Worm (Caenorhabditis elegans) whole organism, L2 larva: ENCODE data around the gene sdhb-1.

Experiments used
- F13H6.1 ChIP-seq: sonication (generic microtip); optimal IDR thresholded peaks from 2 replicates; lab custom pipeline; 2016; ENCODE audit warnings: missing genetic modification characterization, missing compliant biosample characterization
- R02D3.7 ChIP-seq: fragments of 150-350 bp; optimal IDR thresholded peaks from 2 replicates; lab custom pipeline; 2014; ENCODE audit warnings: missing biosample characterization, missing genetic modification characterization
- Y55F3AM.14 ChIP-seq: fragments of 200-800 bp; sonication (Bioruptor generic); optimal IDR thresholded peaks from 2 replicates; lab custom pipeline; 2018; ENCODE audit warnings: mild to moderate bottlenecking, missing genetic modification characterization, missing compliant biosample characterization
- alr-1 ChIP-seq: fragments of 150-350 bp; optimal IDR thresholded peaks from 2 replicates; lab custom pipeline; 2014; ENCODE audit warnings: missing biosample characterization, missing genetic modification characterization
- aly-2 ChIP-seq: fragments of 150-350 bp; optimal IDR thresholded peaks from 2 replicates; lab custom pipeline; 2014; ENCODE audit warnings: missing biosample characterization, missing genetic modification characterization
- ama-1 ChIP-seq: fragments of 150-350 bp; optimal IDR thresholded peaks from 2 replicates; lab custom pipeline; 2018; ENCODE audit warnings: inconsistent platforms
- blmp-1 ChIP-seq: sonication (generic microtip); optimal IDR thresholded peaks from 2 replicates; lab custom pipeline; 2017; ENCODE audit warnings: missing genetic modification characterization, mild to moderate bottlenecking, missing compliant biosample characterization, antibody characterized with exemption, moderate library complexity; ENCODE audit not compliant: insufficient read depth
- ceh-16 ChIP-seq: fragments of 150-350 bp; optimal IDR thresholded peaks from 2 replicates; lab custom pipeline; 2014; ENCODE audit warnings: missing biosample characterization, missing genetic modification characterization
- crh-2 ChIP-seq: sonication (generic microtip); optimal IDR thresholded peaks from 2 replicates; lab custom pipeline; 2017; ENCODE audit warnings: missing biosample characterization, missing genetic modification characterization
- dmd-4 ChIP-seq: sonication (generic microtip); optimal IDR thresholded peaks from 2 replicates; lab custom pipeline; 2017; ENCODE audit warnings: missing biosample characterization, missing genetic modification characterization
- egl-27 ChIP-seq: sonication (generic microtip); optimal IDR thresholded peaks from 3 replicates; lab custom pipeline; 2017; ENCODE audit warnings: missing biosample characterization, missing genetic modification reagents, missing genetic modification characterization
- elt-1 ChIP-seq: fragments of 150-350 bp; optimal IDR thresholded peaks from 2 replicates; lab custom pipeline; 2014; ENCODE audit warnings: missing biosample characterization, missing genetic modification characterization
- elt-3 ChIP-seq: sonication (generic microtip); optimal IDR thresholded peaks from 2 replicates; lab custom pipeline; 2017; ENCODE audit warnings: missing biosample characterization, missing genetic modification characterization
- fos-1 ChIP-seq: fragments of 150-350 bp; optimal IDR thresholded peaks from 2 replicates; lab custom pipeline; 2014; ENCODE audit warnings: missing biosample characterization, missing genetic modification characterization
- gmeb-1 ChIP-seq: fragments of 150-350 bp; optimal IDR thresholded peaks from 2 replicates; lab custom pipeline; 2014; ENCODE audit warnings: missing biosample characterization, missing genetic modification characterization
- lin-11 ChIP-seq: fragments of 150-350 bp; sonication (generic microtip); optimal IDR thresholded peaks from 2 replicates; lab custom pipeline; 2014; ENCODE audit warnings: missing biosample characterization, missing genetic modification characterization, inconsistent platforms, mixed read lengths
- lin-13 ChIP-seq: fragments of 150-350 bp; optimal IDR thresholded peaks from 2 replicates; lab custom pipeline; 2014; ENCODE audit warnings: missing biosample characterization, missing genetic modification reagents, missing genetic modification characterization
- lsy-2 ChIP-seq, 2 experiments: fragments of 150-350 bp in 1 of 2; sonication (generic microtip) in 1 of 2; optimal IDR thresholded peaks; 2 replicates each; lab custom pipeline; 2014 to 2017; ENCODE audit warnings: missing biosample characterization in 2 of 2, missing genetic modification characterization in 2 of 2
- mab-5 ChIP-seq: fragments of 150-350 bp; optimal IDR thresholded peaks from 2 replicates; lab custom pipeline; 2014; ENCODE audit warnings: missing biosample characterization, missing genetic modification characterization
- mbf-1 ChIP-seq: sonication (generic microtip); optimal IDR thresholded peaks from 2 replicates; lab custom pipeline; 2017; ENCODE audit warnings: missing biosample characterization, missing genetic modification characterization
- mdl-1 ChIP-seq, 2 experiments: fragments of 150-350 bp in 1 of 2; sonication (generic microtip) in 1 of 2; optimal IDR thresholded peaks; 2 replicates each; lab custom pipeline; 2017; ENCODE audit warnings: missing biosample characterization in 2 of 2, missing genetic modification characterization in 2 of 2
- nhr-10 ChIP-seq: sonication (generic microtip); optimal IDR thresholded peaks from 2 replicates; lab custom pipeline; 2017; ENCODE audit warnings: missing biosample characterization, missing genetic modification characterization
- nhr-11 ChIP-seq: fragments of 150-350 bp; optimal IDR thresholded peaks from 2 replicates; lab custom pipeline; 2014; ENCODE audit warnings: missing biosample characterization, missing genetic modification characterization
- nhr-12 ChIP-seq: fragments of 150-350 bp; optimal IDR thresholded peaks from 2 replicates; lab custom pipeline; 2014; ENCODE audit warnings: missing biosample characterization, missing genetic modification characterization
- nhr-129 ChIP-seq: fragments of 150-350 bp; optimal IDR thresholded peaks from 2 replicates; lab custom pipeline; 2014; ENCODE audit warnings: missing biosample characterization, missing genetic modification characterization
- nhr-21 ChIP-seq: fragments of 150-350 bp; optimal IDR thresholded peaks from 2 replicates; lab custom pipeline; 2014; ENCODE audit warnings: missing biosample characterization, missing genetic modification characterization
- nhr-23 ChIP-seq: fragments of 150-350 bp; optimal IDR thresholded peaks from 2 replicates; lab custom pipeline; 2014; ENCODE audit warnings: missing biosample characterization, missing genetic modification reagents, missing genetic modification characterization
- nhr-237 ChIP-seq: fragments of 150-350 bp; optimal IDR thresholded peaks from 2 replicates; lab custom pipeline; 2014; ENCODE audit warnings: missing biosample characterization, missing genetic modification characterization
- nhr-25 ChIP-seq: fragments of 150-350 bp; sonication (generic microtip); optimal IDR thresholded peaks from 3 replicates; lab custom pipeline; 2014; ENCODE audit warnings: missing biosample characterization, missing genetic modification characterization
- nhr-77 ChIP-seq: fragments of 150-350 bp; optimal IDR thresholded peaks from 2 replicates; lab custom pipeline; 2014; ENCODE audit warnings: missing biosample characterization, missing genetic modification characterization
- peb-1 ChIP-seq: fragments of 150-350 bp; optimal IDR thresholded peaks from 2 replicates; lab custom pipeline; 2014; ENCODE audit warnings: missing biosample characterization, missing genetic modification characterization
- sem-4 ChIP-seq: fragments of 150-350 bp; optimal IDR thresholded peaks from 2 replicates; lab custom pipeline; 2014; ENCODE audit warnings: missing biosample characterization, missing genetic modification reagents, missing genetic modification characterization
- skn-1 ChIP-seq: sonication (generic microtip); optimal IDR thresholded peaks from 2 replicates; lab custom pipeline; 2017; ENCODE audit warnings: missing biosample characterization, missing genetic modification characterization
- sma-3 ChIP-seq: sonication (generic microtip); optimal IDR thresholded peaks from 2 replicates; lab custom pipeline; 2016; ENCODE audit warnings: missing genetic modification reagents, missing genetic modification characterization, missing compliant biosample characterization
- sma-9 ChIP-seq, 2 experiments: fragments of 150-350 bp in 1 of 2; sonication (generic microtip) in 1 of 2; optimal IDR thresholded peaks; 2 replicates each; lab custom pipeline; 2014 to 2016; ENCODE audit warnings: missing genetic modification characterization in 2 of 2, mild to moderate bottlenecking in 1 of 2, missing biosample characterization in 1 of 2, missing compliant biosample characterization in 1 of 2, missing genetic modification reagents in 1 of 2, moderate library complexity in 1 of 2
- unc-39 ChIP-seq: fragments of 150-350 bp; optimal IDR thresholded peaks from 2 replicates; lab custom pipeline; 2014; ENCODE audit warnings: missing biosample characterization, missing genetic modification characterization
- unc-55 ChIP-seq: fragments of 150-350 bp; sonication (generic microtip); optimal IDR thresholded peaks from 3 replicates; lab custom pipeline; 2014; ENCODE audit warnings: missing biosample characterization, missing genetic modification reagents, missing genetic modification characterization
- zag-1 ChIP-seq: fragments of 150-350 bp; optimal IDR thresholded peaks from 2 replicates; lab custom pipeline; 2014; ENCODE audit warnings: missing biosample characterization, missing genetic modification characterization
- ztf-1 ChIP-seq: fragments of 200-800 bp; sonication (Bioruptor generic); conservative IDR thresholded peaks from 2 replicates; pipeline ENCODE4 v1.3.6; 2022; ENCODE audit warnings: missing genetic modification characterization, missing compliant biosample characterization
- ztf-11 ChIP-seq: sonication (generic microtip); optimal IDR thresholded peaks from 2 replicates; lab custom pipeline; 2017; ENCODE audit warnings: missing biosample characterization, missing genetic modification characterization
- ztf-4 ChIP-seq: fragments of 150-350 bp; optimal IDR thresholded peaks from 2 replicates; lab custom pipeline; 2014; ENCODE audit warnings: missing biosample characterization, missing genetic modification characterization

The sdhb-1 gene

DNA sequence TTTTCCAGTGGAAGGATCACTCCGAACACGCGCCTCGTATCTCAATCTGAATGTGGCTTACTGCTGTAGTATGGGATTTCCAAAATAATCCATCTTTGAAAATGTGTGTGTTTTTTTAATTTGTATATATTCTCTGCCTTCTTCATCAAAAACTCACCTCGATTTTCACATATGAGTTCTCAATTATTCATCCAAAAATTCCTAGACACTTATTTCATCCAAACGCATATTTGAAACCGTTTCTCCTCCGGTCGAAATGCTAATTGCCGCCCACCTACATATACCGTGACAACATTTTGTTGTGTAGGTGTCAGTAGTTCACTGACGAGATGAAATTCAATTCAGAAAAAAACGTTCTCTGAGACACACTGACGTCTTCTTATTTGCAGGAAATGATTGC, 5.1 kb downstream of the sdhb-1 start:
- TF ChIP-seq alr-1 (tag; lab: Kevin White, UChicago) (no peak), gmeb-1 (no peak), nhr-25 (tag; lab: Kevin White, UChicago) (no peak), mdl-1 (tag; optimal IDR thresholded peaks at IDR 0.05; lab: Kevin White, UChicago) (no peak), elt-3 (tag; lab: Kevin White, UChicago) (no peak), ztf-1 (GFP tag; lab: Robert Waterston, UW) (no peak), nhr-11 (tag; lab: Kevin White, UChicago) (no peak), ztf-4 (tag; lab: Kevin White, UChicago) (no peak)

DNA sequence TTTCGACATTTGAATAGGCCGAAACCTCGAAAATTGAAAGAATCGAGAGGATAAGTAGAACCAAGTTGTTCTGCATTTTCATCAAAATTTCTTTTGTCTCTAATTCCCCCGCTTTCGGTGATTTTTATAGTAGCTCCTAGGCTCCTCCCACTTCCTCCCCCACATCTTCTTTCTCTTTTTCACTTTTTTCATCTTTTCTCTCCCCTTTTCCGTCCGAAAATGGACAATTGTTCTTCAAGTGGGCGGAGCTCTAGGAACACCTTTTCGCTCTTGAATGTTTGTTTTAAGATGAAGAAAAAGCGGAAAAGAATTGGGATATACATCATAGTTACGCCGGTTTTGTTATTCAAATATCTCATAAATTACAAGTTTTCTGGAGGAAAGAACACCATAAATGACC, 6.0 kb downstream of the sdhb-1 start, which contains the start of gene F42A8.1:
F42A8.1 (minus strand) TSS at position 101 of the 400 bp plus-strand sequence.
- TF ChIP-seq nhr-10 (tag; lab: Kevin White, UChicago): no peak
- no peak for TF ChIP-seq nhr-129 (tag; lab: Kevin White, UChicago)
- no peak for TF ChIP-seq lin-11
- TF ChIP-seq peb-1 (tag; lab: Kevin White, UChicago): no peak
- TF ChIP-seq fos-1 (tag; lab: Kevin White, UChicago): no peak
- no peak for TF ChIP-seq skn-1 (tag; lab: Kevin White, UChicago)
- no peak for TF ChIP-seq alr-1 (tag; lab: Kevin White, UChicago)
- no peak for TF ChIP-seq crh-2
- TF ChIP-seq sma-3: no peak
- TF ChIP-seq nhr-12 (tag; lab: Kevin White, UChicago): no peak

DNA sequence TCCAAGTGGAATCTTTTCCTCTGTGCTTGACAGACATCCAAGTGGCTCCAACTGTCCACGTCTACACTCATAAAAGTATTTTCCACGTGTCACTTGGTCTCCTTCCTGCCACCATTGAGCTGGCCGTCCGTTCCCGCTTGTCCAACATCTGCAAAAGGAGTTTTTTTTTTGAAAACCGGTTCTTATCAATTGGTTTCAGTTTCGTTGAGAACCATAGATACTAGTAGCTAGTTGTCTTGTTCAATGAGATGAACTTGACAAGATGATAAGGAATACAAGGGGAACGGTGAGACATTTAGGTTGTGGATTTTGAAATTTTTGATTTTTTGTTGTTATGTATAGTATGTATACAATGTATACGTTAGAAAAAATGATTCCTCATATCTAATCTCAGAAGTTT, 6.7 kb downstream of the sdhb-1 start:
- TF ChIP-seq skn-1 (tag; lab: Kevin White, UChicago) (no peak), egl-27 (tag; lab: Kevin White, UChicago) (no peak), crh-2 (no peak), nhr-237 (no peak), mab-5 (tag; lab: Kevin White, UChicago) (no peak), zag-1 (no peak), nhr-23 (tag; lab: Kevin White, UChicago) (no peak)

DNA sequence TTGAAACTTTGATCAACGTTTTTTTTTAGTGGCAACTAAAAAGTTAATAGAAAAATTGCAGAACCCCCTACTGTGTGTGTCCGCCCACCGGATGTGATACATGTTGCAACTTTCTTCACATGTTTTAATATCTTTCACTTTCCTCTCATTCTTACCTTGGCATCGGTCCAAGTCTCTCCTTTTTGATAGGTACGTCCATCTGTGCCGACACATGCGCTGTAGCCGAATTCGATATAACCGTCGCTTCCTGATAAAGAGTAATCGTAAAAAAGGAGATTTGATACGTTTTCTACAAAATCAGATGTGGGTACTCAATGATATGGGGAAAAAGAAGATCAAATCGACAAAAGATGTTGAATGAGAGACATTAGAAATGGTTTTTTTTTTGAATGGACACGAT, 7.4 kb downstream of the sdhb-1 start:
- TF ChIP-seq nhr-11 (tag; lab: Kevin White, UChicago): no peak
- TF ChIP-seq sma-9 (GFP tag; optimal IDR thresholded peaks at IDR 0.05; lab: Kevin White, UChicago): peak; percentile 45
- TF ChIP-seq sma-9 (tag; optimal IDR thresholded peaks at IDR 0.05; lab: Kevin White, UChicago): no peak
- TF ChIP-seq sma-3: no peak
- peak; percentile 37 for TF ChIP-seq blmp-1 (tag; lab: Kevin White, UChicago)

DNA sequence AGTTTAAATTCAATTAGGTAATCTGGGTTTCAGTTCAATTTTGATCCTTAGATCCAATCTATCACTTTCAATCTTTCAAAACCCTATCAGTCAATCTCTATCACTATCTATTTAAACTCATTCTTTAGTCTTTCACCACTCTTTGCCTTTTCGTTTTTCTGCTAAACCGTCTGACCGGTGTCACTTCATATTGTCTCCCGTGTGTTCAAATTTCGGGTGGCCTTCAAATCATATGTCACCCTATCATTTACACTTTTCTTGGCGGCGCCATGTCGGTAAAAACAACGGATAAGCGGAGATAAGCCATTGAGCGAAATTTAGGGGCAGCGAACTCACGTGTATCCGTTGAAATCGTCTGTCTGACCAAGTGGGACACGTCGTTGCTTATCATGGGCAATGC, 8.6 kb downstream of the sdhb-1 start:
- TF ChIP-seq unc-55 (GFP tag; lab: Kevin White, UChicago) (no peak), aly-2 (tag; lab: Kevin White, UChicago) (no peak), peb-1 (tag; lab: Kevin White, UChicago) (no peak), nhr-77 (tag; lab: Kevin White, UChicago) (no peak), R02D3.7 (tag; lab: Kevin White, UChicago) (no peak), ztf-4 (tag; lab: Kevin White, UChicago) (no peak), lin-11 (no peak), F13H6.1 (no peak), fos-1 (tag; lab: Kevin White, UChicago) (peak; percentile 21), nhr-11 (tag; lab: Kevin White, UChicago) (no peak), nhr-12 (tag; lab: Kevin White, UChicago) (no peak), sem-4 (tag; lab: Kevin White, UChicago) (no peak), gmeb-1 (peak; percentile 43), ceh-16 (tag; lab: Kevin White, UChicago) (no peak), ztf-1 (GFP tag; lab: Robert Waterston, UW) (no peak), dmd-4 (tag; lab: Kevin White, UChicago) (no peak), nhr-237 (no peak), sma-9 (GFP tag; optimal IDR thresholded peaks at IDR 0.05; lab: Kevin White, UChicago) (peak; percentile 77), sma-9 (tag; optimal IDR thresholded peaks at IDR 0.05; lab: Kevin White, UChicago) (no peak), nhr-21 (tag; lab: Kevin White, UChicago) (peak; percentile 93), ama-1 (lab: Kevin White, UChicago) (no peak), unc-39 (tag; lab: Kevin White, UChicago) (no peak), nhr-23 (tag; lab: Kevin White, UChicago) (no peak), lsy-2 (tag; optimal IDR thresholded peaks at IDR 0.05; lab: Kevin White, UChicago) (peak in 1 of 2 experiments; percentile 9), Y55F3AM.14 (GFP tag; lab: Kevin White, UChicago) (no peak), zag-1 (no peak), nhr-129 (tag; lab: Kevin White, UChicago) (peak; percentile 54), mdl-1 (tag; optimal IDR thresholded peaks at IDR 0.05; lab: Kevin White, UChicago) (peak in 1 of 2 experiments; percentile 7), mbf-1 (tag; lab: Kevin White, UChicago) (no peak), blmp-1 (tag; lab: Kevin White, UChicago) (peak; percentile 85), nhr-25 (tag; lab: Kevin White, UChicago) (peak; percentile 69), ztf-11 (no peak), elt-1 (tag; lab: Kevin White, UChicago) (no peak), mab-5 (tag; lab: Kevin White, UChicago) (no peak), skn-1 (tag; lab: Kevin White, UChicago) (no peak), lin-13 (GFP tag; lab: Kevin White, UChicago) (no peak), egl-27 (tag; lab: Kevin White, UChicago) (peak; percentile 44), crh-2 (no peak), elt-3 (tag; lab: Kevin White, UChicago) (no peak), alr-1 (tag; lab: Kevin White, UChicago) (no peak)
